Worm (Caenorhabditis elegans) whole organism, dauer: ENCODE data around the gene F31E3.12.

Source experiments
- unc-62 ChIP-seq: sonication (generic microtip); optimal IDR thresholded peaks from 2 replicates; lab custom pipeline; 2017; ENCODE audit warnings: missing biosample characterization, missing genetic modification reagents, missing genetic modification characterization

F31E3.12 gene

DNA sequence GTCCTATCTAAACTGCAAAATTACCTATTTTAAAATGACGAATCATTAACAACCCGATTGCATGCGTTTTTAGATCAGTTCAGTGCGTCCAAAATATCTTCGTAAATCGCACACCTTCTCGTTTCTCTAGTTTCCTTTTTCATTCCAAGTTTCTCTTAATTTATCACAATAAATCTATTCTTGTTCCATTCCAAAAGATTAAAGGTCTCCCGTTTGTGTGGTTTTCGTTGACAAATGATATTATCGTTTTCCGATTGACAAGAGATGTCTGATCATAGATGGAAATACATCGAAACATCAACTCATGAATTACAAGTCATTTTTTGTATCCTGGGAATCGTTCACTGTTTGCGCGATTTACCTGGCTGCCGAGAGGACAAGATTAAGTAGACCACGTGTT, 24.0 kb downstream of the F31E3.12 start:
- TF ChIP-seq unc-62 = no peak

DNA sequence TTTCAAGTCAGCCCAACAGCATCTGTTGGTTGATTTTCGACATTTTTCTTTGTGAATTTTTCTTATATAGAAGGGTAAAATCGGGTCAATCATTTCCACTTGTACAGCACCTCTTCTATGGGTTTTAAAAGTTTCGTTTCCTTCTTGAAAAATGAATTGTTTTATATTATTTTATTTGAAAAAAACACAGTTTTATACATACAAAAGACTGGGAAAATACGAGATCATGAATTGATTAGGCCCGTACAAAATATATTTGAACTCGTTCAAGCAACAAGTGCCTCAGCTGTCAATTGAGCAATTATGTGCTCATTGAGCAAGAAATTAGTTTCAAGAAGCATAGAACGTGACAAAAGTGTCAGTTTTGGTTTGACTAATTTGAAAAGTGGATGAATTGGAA, 33.0 kb downstream of the F31E3.12 start:
- no peak for TF ChIP-seq unc-62

DNA sequence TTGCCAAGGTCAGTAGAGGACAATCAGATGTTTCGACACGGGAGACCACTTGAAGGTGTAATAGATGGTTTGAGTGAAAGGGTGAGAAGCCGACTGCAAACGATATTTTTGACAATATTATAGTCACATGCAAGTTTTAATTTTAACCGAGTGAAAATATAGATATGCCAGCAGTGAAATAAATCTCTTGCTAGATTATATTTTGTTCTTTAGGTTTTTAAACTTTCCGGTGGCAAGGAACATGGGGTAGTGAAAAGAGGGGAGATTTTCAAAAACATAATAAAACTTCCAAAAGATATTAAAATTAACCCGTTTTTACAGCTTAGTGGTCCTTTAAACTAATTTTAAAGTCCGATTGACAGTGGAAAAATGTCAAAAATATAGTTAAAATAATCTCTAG, 36.2 kb downstream of the F31E3.12 start, which contains the start of gene C06E8.5:
TSS of gene C06E8.5 (minus strand) at position 101 of the 400 bp plus-strand sequence.
- no peak for TF ChIP-seq unc-62

ce11 chrIII:7008836-7009235, 39.6 kb downstream of the F31E3.12 start, which contains the start of gene lgc-38:
TSS of gene lgc-38 (plus strand) at chrIII:7009136.
- no peak for TF ChIP-seq unc-62

- TF ChIP-seq unc-62 = no peak
These were observed 42.9 kb downstream of the F31E3.12 start for ce11 chrIII:7012060-7012459.

- TF ChIP-seq unc-62 = no peak
These were observed 44.6 kb downstream of the F31E3.12 start for ce11 chrIII:7013764-7014163.
